Fruit fly (Drosophila melanogaster): ENCODE results near the gene Cpr76Bd.

The Cpr76Bd gene

DNA sequence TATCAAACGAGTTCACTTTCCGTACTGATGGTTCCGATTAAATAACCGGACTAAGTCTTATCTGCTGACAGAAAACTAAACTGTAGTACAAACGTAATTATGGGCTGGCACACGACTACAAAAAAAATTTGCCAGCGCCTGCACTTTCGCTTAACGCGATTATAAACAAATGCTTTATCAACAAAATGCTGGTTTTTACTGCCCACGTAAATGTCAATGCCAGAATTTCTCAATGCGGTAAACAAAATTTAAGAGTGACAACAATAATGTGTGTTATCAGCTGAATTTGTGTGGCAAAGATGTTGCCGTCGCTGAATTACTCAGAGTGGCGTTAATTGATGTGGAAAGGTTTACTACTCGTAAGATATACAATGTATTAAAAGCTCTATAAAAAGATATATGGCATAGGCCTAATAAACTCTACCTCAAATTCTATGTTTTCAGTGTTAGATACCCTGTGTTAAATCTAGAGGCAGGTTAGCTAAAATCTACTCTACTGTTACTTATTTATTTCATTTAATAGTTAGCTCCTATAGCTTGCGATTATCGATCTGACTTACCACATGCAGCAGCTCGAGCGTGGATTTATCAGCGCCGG is 36.5 kb upstream of the Cpr76Bd start:
- TF ChIP-seq dl (GFP tag; optimal IDR thresholded peaks at IDR 0.05; ENCODE audit: insufficient read depth in 1 of 2, partially characterized antibody in 2 of 2) (no peak), N (GFP tag; optimal IDR thresholded peaks at IDR 0.05) (no peak), Abd-B (GFP tag; optimal IDR thresholded peaks at IDR 0.05) (no peak), fru (GFP tag; optimal IDR thresholded peaks at IDR 0.05) (no peak), CrebA (GFP tag; optimal IDR thresholded peaks at IDR 0.05; ENCODE audit: borderline replicate concordance) (no peak), sv (GFP tag; optimal IDR thresholded peaks at IDR 0.05) (no peak)

DNA sequence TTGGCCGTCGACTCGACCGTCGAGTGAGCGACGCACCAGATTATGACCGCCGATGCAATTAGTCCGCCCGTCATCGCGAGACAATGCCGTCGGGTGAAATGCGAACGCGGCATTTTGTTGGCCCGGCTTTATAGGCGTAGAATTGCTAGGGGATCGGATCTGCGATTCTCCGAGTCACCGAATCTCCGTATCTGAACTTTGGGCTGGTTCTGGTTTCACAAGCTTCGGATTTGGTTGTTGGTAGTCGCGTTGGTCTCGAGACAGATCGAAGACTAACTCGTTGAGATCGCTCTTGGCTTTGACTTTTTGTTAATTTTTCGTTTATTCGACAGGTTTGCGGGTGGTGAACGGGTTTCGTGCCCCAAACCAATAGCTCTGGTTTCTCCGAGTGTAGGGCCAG is 35.9 kb upstream of the Cpr76Bd start:
- TF ChIP-seq CG32264 (GFP tag; optimal IDR thresholded peaks at IDR 0.05), result no peak
- TF ChIP-seq Hr78 (GFP tag; optimal IDR thresholded peaks at IDR 0.05), result no peak
- no peak for TF ChIP-seq CG9705 (GFP tag; optimal IDR thresholded peaks at IDR 0.05)

DNA sequence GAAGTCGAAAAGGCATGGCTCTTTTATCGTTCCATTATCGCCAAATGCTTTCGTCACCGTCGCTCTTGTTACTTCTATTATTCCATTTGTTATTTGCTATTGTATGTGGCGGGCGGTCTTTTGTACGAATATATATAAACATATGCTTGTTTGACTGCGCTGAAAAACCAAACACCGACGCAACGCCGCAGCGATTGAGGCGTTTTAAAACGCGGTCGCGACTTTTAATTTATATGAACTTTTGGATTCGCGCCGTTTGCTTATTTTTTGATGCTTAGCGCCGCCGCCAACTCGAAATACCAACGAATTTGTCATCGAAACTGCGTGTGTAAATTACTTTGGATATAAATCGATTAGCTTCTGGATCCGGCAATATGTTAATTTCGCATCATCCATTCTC is 35.4 kb upstream of the Cpr76Bd start:
- no peak for TF ChIP-seq Abd-B (GFP tag; optimal IDR thresholded peaks at IDR 0.05)
- no peak for TF ChIP-seq HLH106 (tag; optimal IDR thresholded peaks at IDR 0.05)

DNA sequence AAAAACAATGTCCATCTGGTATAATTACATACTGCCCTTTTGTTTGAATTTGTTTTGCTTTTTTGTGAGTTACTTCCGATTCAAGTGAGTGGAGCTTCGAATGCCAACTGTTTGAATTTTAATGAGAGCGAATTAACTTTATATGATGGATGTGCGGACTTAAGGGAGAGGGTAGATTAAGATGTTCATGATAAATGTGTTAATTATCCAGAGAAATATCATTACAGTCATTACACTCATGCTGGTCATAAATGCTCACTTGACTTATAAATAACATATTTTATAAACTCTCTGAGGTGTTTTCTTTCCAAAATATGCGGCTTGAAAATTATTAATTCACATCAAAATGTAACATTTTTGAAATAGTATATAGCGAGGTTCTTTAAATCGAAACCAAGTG is 34.9 kb upstream of the Cpr76Bd start, which contains the start of gene CG9449:
TSS of gene CG9449 (minus strand) at position 101 of the 400 bp plus-strand sequence.
- TF ChIP-seq CrebA (GFP tag; optimal IDR thresholded peaks at IDR 0.05; ENCODE audit: borderline replicate concordance), result no peak
- TF ChIP-seq sage (GFP tag; optimal IDR thresholded peaks at IDR 0.05), result no peak
- TF ChIP-seq Vsx2 (GFP tag; optimal IDR thresholded peaks at IDR 0.05; ENCODE audit: partially characterized antibody), result no peak
- no peak for TF ChIP-seq pan (optimal IDR thresholded peaks at IDR 0.05)
- no peak for TF ChIP-seq Hr83 (GFP tag; optimal IDR thresholded peaks at IDR 0.05; ENCODE audit: poor library complexity, severe bottlenecking)

DNA sequence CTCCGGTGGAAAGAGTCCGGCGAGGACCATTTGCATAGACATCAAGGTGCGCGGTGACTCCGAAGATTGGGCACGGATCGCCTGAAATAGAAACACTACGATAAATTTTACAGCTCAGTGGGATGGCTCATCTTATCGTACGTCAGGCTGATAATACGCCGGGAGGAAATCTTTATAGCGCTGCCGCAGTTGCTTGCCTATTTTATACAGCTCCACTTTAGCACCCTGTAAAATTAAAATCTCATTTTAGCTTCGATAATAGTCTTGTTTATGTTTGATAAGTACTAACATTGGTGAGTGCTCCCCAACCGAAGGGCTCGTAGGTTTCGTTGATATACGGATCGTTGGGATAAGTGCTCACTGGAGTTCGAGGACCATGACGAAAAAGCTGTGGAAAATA is 33.2 kb upstream of the Cpr76Bd start:
- TF ChIP-seq CrebA (GFP tag; optimal IDR thresholded peaks at IDR 0.05; ENCODE audit: borderline replicate concordance) (no peak), fru (GFP tag; optimal IDR thresholded peaks at IDR 0.05) (no peak), pan (optimal IDR thresholded peaks at IDR 0.05) (no peak), dsf (GFP tag; optimal IDR thresholded peaks at IDR 0.05; ENCODE audit: borderline replicate concordance) (no peak), foxo (GFP tag; optimal IDR thresholded peaks at IDR 0.05) (no peak), woc (GFP tag; optimal IDR thresholded peaks at IDR 0.05) (no peak), sage (GFP tag; optimal IDR thresholded peaks at IDR 0.05) (no peak), tai (GFP tag; optimal IDR thresholded peaks at IDR 0.05) (no peak), br (GFP tag; optimal IDR thresholded peaks at IDR 0.05) (no peak), Hr78 (GFP tag; optimal IDR thresholded peaks at IDR 0.05) (no peak), Jra (GFP tag; optimal IDR thresholded peaks at IDR 0.05) (no peak), CG9705 (GFP tag; optimal IDR thresholded peaks at IDR 0.05) (no peak), Rel (GFP tag; optimal IDR thresholded peaks at IDR 0.05) (no peak), Rel (tag; optimal IDR thresholded peaks at IDR 0.05) (no peak), Dfd (GFP tag; optimal IDR thresholded peaks at IDR 0.05) (no peak), sv (GFP tag; optimal IDR thresholded peaks at IDR 0.05) (no peak), brk (GFP tag; optimal IDR thresholded peaks at IDR 0.05) (no peak), jim (GFP tag; optimal IDR thresholded peaks at IDR 0.05) (no peak)

DNA sequence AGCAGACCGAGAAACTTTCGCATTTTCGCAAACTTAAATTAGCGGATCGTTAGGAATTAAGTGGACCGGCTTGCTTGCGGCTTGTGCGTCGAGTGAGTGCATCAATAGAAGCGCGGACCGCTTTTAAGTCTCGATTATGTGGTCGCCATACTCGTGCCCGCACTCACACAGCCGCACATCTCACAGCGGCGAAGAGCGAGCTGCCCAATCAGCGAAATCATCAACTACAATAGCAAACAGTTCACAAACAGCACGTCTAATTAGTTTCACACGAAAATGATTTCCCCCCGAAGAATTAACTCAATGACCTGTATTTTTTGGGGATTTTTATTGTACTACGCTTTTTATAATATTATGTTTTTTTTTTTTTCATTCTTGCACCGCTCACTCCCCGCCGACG is 31.8 kb upstream of the Cpr76Bd start, which contains the start of gene CG9451:
TSS of gene CG9451 (minus strand) at position 101 of the 400 bp plus-strand sequence.
- no peak for TF ChIP-seq pan (optimal IDR thresholded peaks at IDR 0.05)
- no peak for TF ChIP-seq Myc (optimal IDR thresholded peaks at IDR 0.05)
- no peak for TF ChIP-seq tai (GFP tag; optimal IDR thresholded peaks at IDR 0.05)
- no peak for TF ChIP-seq Rel (GFP tag; optimal IDR thresholded peaks at IDR 0.05)
- TF ChIP-seq Rel (tag; optimal IDR thresholded peaks at IDR 0.05), result no peak
- no peak for TF ChIP-seq Hr78 (GFP tag; optimal IDR thresholded peaks at IDR 0.05)
- TF ChIP-seq Jra (GFP tag; optimal IDR thresholded peaks at IDR 0.05), result no peak
- TF ChIP-seq Dif (GFP tag; optimal IDR thresholded peaks at IDR 0.05; ENCODE audit: partially characterized antibody), result no peak
- TF ChIP-seq Vsx2 (GFP tag; optimal IDR thresholded peaks at IDR 0.05; ENCODE audit: partially characterized antibody), result no peak
- TF ChIP-seq Mio (GFP tag; optimal IDR thresholded peaks at IDR 0.05), result no peak
- no peak for TF ChIP-seq h (GFP tag; optimal IDR thresholded peaks at IDR 0.05)
- TF ChIP-seq HLH106 (tag; optimal IDR thresholded peaks at IDR 0.05), result no peak
- TF ChIP-seq Sp1 (GFP tag; optimal IDR thresholded peaks at IDR 0.05), result no peak
